5 worm cellular contexts compared by ENCODE assay signal in genomic region chrII:6772482-6772881, ce11.
TF ChIP-seq lines count a peak whose summit lies in the region.

No protein-coding gene starts in this region.

TF ChIP-seq in whole organism, L1 larva, 84 proteins besides CTCF, POLR2A, EP300 and RAD21:
- TF ChIP-seq lin-14 (GFP tag; optimal IDR thresholded peaks at IDR 0.05; lab: Kevin White, UChicago) = peak; percentile 47
- peak; percentile 32 for TF ChIP-seq fkh-10 (GFP tag; optimal IDR thresholded peaks at IDR 0.05; lab: Kevin White, UChicago)
- no peak for TF ChIP-seq lin-39 (tag; optimal IDR thresholded peaks at IDR 0.05; lab: Kevin White, UChicago)

TF ChIP-seq in whole organism, L4 larva, 104 proteins besides CTCF, POLR2A, EP300 and RAD21:
- TF ChIP-seq D1046.2 (GFP tag; IDR thresholded peaks at IDR 0.05; lab: Robert Waterston, UW) = no peak
- no peak for TF ChIP-seq aly-2 (tag; optimal IDR thresholded peaks at IDR 0.05; lab: Kevin White, UChicago)
- TF ChIP-seq php-3 (GFP tag; IDR thresholded peaks at IDR 0.05; lab: Robert Waterston, UW) = no peak
- no peak for TF ChIP-seq mes-2 (tag; optimal IDR thresholded peaks at IDR 0.05; lab: Kevin White, UChicago; ENCODE audit: poor library complexity, severe bottlenecking)
- TF ChIP-seq lir-3 (tag; optimal IDR thresholded peaks at IDR 0.05; lab: Kevin White, UChicago) = no peak
- TF ChIP-seq arid-1 (GFP tag; conservative IDR thresholded peaks at IDR 0.05; lab: Robert Waterston, UW) = no peak
- TF ChIP-seq aha-1 (tag; lab: Kevin White, UChicago) = peak; percentile 3
- TF ChIP-seq nhr-102 (tag; optimal IDR thresholded peaks at IDR 0.05; lab: Kevin White, UChicago) = no peak
- TF ChIP-seq attf-4 (tag; optimal IDR thresholded peaks at IDR 0.05; lab: Kevin White, UChicago) = no peak
- no peak for TF ChIP-seq nhr-11 (tag; optimal IDR thresholded peaks at IDR 0.05; lab: Kevin White, UChicago)
- no peak for TF ChIP-seq daf-8 (GFP tag; IDR thresholded peaks at IDR 0.05; lab: Robert Waterston, UW)
- TF ChIP-seq fkh-10 (GFP tag; optimal IDR thresholded peaks at IDR 0.05; lab: Kevin White, UChicago) = peak; percentile 55
- no peak for TF ChIP-seq ztf-11 (tag; optimal IDR thresholded peaks at IDR 0.05; lab: Kevin White, UChicago)
- TF ChIP-seq mdt-29 (GFP tag; IDR thresholded peaks at IDR 0.05; lab: Robert Waterston, UW) = no peak

TF ChIP-seq in whole organism, late embryonic, 69 proteins besides CTCF, POLR2A, EP300 and RAD21:
- no peak for TF ChIP-seq K09A11.1 (tag; optimal IDR thresholded peaks at IDR 0.05; lab: Kevin White, UChicago; ENCODE audit: insufficient read depth)
- no peak for TF ChIP-seq ceh-14 (tag; optimal IDR thresholded peaks at IDR 0.05; lab: Kevin White, UChicago)
- TF ChIP-seq ets-4 (tag; optimal IDR thresholded peaks at IDR 0.05; lab: Kevin White, UChicago) = no peak
- TF ChIP-seq ceh-6 (GFP tag; optimal IDR thresholded peaks at IDR 0.05; lab: Kevin White, UChicago) = no peak
- no peak for TF ChIP-seq ceh-19 (GFP tag; optimal IDR thresholded peaks at IDR 0.05; lab: Kevin White, UChicago)
- TF ChIP-seq unc-42 (tag; optimal IDR thresholded peaks at IDR 0.05; lab: Kevin White, UChicago) = peak; percentile 29
- no peak for TF ChIP-seq unc-3 (GFP tag; conservative IDR thresholded peaks at IDR 0.05; lab: Robert Waterston, UW)
- TF ChIP-seq unc-3 (tag; optimal IDR thresholded peaks at IDR 0.05; lab: Kevin White, UChicago) = peak; percentile 34
- TF ChIP-seq nhr-11 (tag; optimal IDR thresholded peaks at IDR 0.05; lab: Kevin White, UChicago) = no peak
- TF ChIP-seq unc-55 (GFP tag; optimal IDR thresholded peaks at IDR 0.05; lab: Kevin White, UChicago) = no peak
- TF ChIP-seq fax-1 (tag; optimal IDR thresholded peaks at IDR 0.05; lab: Kevin White, UChicago) = no peak
- TF ChIP-seq sdc-2 (tag; optimal IDR thresholded peaks at IDR 0.05; lab: Kevin White, UChicago) = no peak
- no peak for TF ChIP-seq C08G9.2 (tag; optimal IDR thresholded peaks at IDR 0.05; lab: Kevin White, UChicago)

TF ChIP-seq in whole organism, mixed stage, embryonic, 35 proteins besides CTCF, POLR2A, EP300 and RAD21:
- no peak for TF ChIP-seq ceh-83 (GFP tag; optimal IDR thresholded peaks at IDR 0.05; lab: Kevin White, UChicago)
- TF ChIP-seq ztf-11 (tag; optimal IDR thresholded peaks at IDR 0.05; lab: Kevin White, UChicago) = no peak
- no peak for TF ChIP-seq mls-2 (tag; optimal IDR thresholded peaks at IDR 0.05; lab: Kevin White, UChicago)
- peak; percentile 73 for TF ChIP-seq ces-1 (GFP tag; optimal IDR thresholded peaks at IDR 0.05; lab: Kevin White, UChicago)

TF ChIP-seq in whole organism, young adult, 124 proteins besides CTCF, POLR2A, EP300 and RAD21:
- TF ChIP-seq efl-1 (GFP tag; optimal IDR thresholded peaks at IDR 0.05; lab: Kevin White, UChicago) (no peak), ceh-27 (GFP tag; optimal IDR thresholded peaks at IDR 0.05; lab: Kevin White, UChicago) (peak; percentile 50), let-526 (GFP tag; IDR thresholded peaks at IDR 0.05; lab: Robert Waterston, UW) (no peak)
TF ChIP-seq in whole organism, young adult: peak in this region for 1.
